Fruit fly (Drosophila melanogaster) whole organism, prepupa: ENCODE data around the gene CG14537.

Source experiments
- Blimp-1 ChIP-seq: fragments of 200-800 bp; sonication (Bioruptor generic); optimal IDR thresholded peaks from 3 replicates; lab custom pipeline; 2017; ENCODE audit warnings: missing biosample characterization, missing genetic modification characterization, mild to moderate bottlenecking, moderate library complexity, missing genetic modification reagents
- CG10631 ChIP-seq: fragments of 200-800 bp; sonication (Bioruptor generic); optimal IDR thresholded peaks from 2 replicates; lab custom pipeline; 2016; ENCODE audit warnings: missing biosample characterization, missing genetic modification characterization
- CG11294 ChIP-seq: fragments of 200-800 bp; sonication (Bioruptor generic); IDR thresholded peaks from 2 replicates; pipeline ENCODE4 v1.3.6; 2022; ENCODE audit warnings: missing biosample characterization, missing genetic modification characterization
- CG11762 ChIP-seq: fragments of 200-800 bp; sonication (Bioruptor generic); optimal IDR thresholded peaks from 3 replicates; lab custom pipeline; 2016; ENCODE audit warnings: missing biosample characterization, missing genetic modification characterization; ENCODE audit not compliant: insufficient read depth
- CG11902 ChIP-seq: fragments of 200-800 bp; sonication (Bioruptor generic); optimal IDR thresholded peaks from 3 replicates; lab custom pipeline; 2016; ENCODE audit warnings: missing biosample characterization, missing genetic modification characterization
- CG15336 ChIP-seq: fragments of 200-800 bp; sonication (Bioruptor generic); IDR thresholded peaks from 2 replicates; pipeline ENCODE4 v1.3.6; 2022; ENCODE audit warnings: missing biosample characterization, missing genetic modification characterization
- CG1621 ChIP-seq: fragments of 200-800 bp; sonication (Bioruptor generic); optimal IDR thresholded peaks from 3 replicates; lab custom pipeline; 2018; ENCODE audit warnings: missing biosample characterization, mild to moderate bottlenecking, missing genetic modification characterization
- CG16779 ChIP-seq: fragments of 200-800 bp; sonication (Bioruptor generic); optimal IDR thresholded peaks from 3 replicates; lab custom pipeline; 2017; ENCODE audit warnings: missing biosample characterization, mild to moderate bottlenecking, missing genetic modification characterization
- CG3032 ChIP-seq: fragments of 200-800 bp; optimal IDR thresholded peaks from 2 replicates; lab custom pipeline; 2019; ENCODE audit warnings: missing biosample characterization, mild to moderate bottlenecking, missing genetic modification characterization, moderate library complexity
- CG31627 ChIP-seq: fragments of 200-800 bp; sonication (Bioruptor generic); optimal IDR thresholded peaks from 3 replicates; lab custom pipeline; 2016; ENCODE audit warnings: missing biosample characterization, missing genetic modification characterization
- CG34406 ChIP-seq: fragments of 200-800 bp; sonication (Bioruptor generic); optimal IDR thresholded peaks from 3 replicates; lab custom pipeline; 2016; ENCODE audit warnings: missing biosample characterization, missing genetic modification characterization
- CG3919 ChIP-seq: fragments of 200-800 bp; sonication (Bioruptor generic); optimal IDR thresholded peaks from 3 replicates; lab custom pipeline; 2016; ENCODE audit warnings: missing biosample characterization, missing genetic modification characterization
- CG4318 ChIP-seq: fragments of 200-800 bp; sonication (Bioruptor generic); optimal IDR thresholded peaks from 3 replicates; lab custom pipeline; 2017; ENCODE audit warnings: missing biosample characterization, mild to moderate bottlenecking, missing genetic modification characterization
- CG6163 ChIP-seq: fragments of 200-800 bp; sonication (Bioruptor generic); IDR thresholded peaks from 3 replicates; pipeline ENCODE4 v1.3.6; 2022; ENCODE audit warnings: missing biosample characterization, missing genetic modification characterization
- CG6276 ChIP-seq: fragments of 200-800 bp; sonication (Bioruptor generic); optimal IDR thresholded peaks from 2 replicates; lab custom pipeline; 2017; ENCODE audit warnings: missing biosample characterization, mild to moderate bottlenecking, missing genetic modification characterization
- CG6792 ChIP-seq: fragments of 200-800 bp; sonication (Bioruptor generic); optimal IDR thresholded peaks from 3 replicates; lab custom pipeline; 2016; ENCODE audit warnings: missing biosample characterization, missing genetic modification characterization
- CG6854 ChIP-seq: fragments of 200-800 bp; sonication (Bioruptor generic); optimal IDR thresholded peaks from 2 replicates; lab custom pipeline; 2017; ENCODE audit warnings: missing biosample characterization, mild to moderate bottlenecking, missing genetic modification characterization
- CG8319 ChIP-seq: fragments of 200-800 bp; sonication (Bioruptor generic); optimal IDR thresholded peaks from 3 replicates; lab custom pipeline; 2016; ENCODE audit warnings: missing biosample characterization, missing genetic modification characterization
- CG8632 ChIP-seq: fragments of 200-800 bp; sonication (Bioruptor generic); optimal IDR thresholded peaks from 3 replicates; lab custom pipeline; 2016; ENCODE audit warnings: missing biosample characterization, missing genetic modification characterization
- CG9139 ChIP-seq: fragments of 200-800 bp; sonication (Bioruptor generic); optimal IDR thresholded peaks from 3 replicates; lab custom pipeline; 2017; ENCODE audit warnings: missing biosample characterization, mild to moderate bottlenecking, missing genetic modification characterization
- Eip75B ChIP-seq: fragments of 200-800 bp; sonication (Bioruptor generic); optimal IDR thresholded peaks from 3 replicates; lab custom pipeline; 2016; ENCODE audit warnings: missing biosample characterization, missing genetic modification characterization
- Eip78C ChIP-seq: fragments of 200-800 bp; sonication (Bioruptor generic); peaks from one replicate; lab custom pipeline; 2016; ENCODE audit warnings: missing biosample characterization, missing genetic modification characterization
- Eip93F ChIP-seq: fragments of 200-800 bp; sonication (Bioruptor generic); optimal IDR thresholded peaks from 2 replicates; lab custom pipeline; 2016; ENCODE audit warnings: missing biosample characterization, mild to moderate bottlenecking, missing genetic modification characterization
- Ets21C ChIP-seq: fragments of 200-800 bp; sonication (Bioruptor generic); optimal IDR thresholded peaks from 3 replicates; lab custom pipeline; 2016; ENCODE audit warnings: missing biosample characterization, missing genetic modification characterization
- Ets96B ChIP-seq: fragments of 200-800 bp; optimal IDR thresholded peaks from 2 replicates; lab custom pipeline; 2019; ENCODE audit warnings: missing biosample characterization, mild to moderate bottlenecking, missing genetic modification characterization, moderate library complexity
- Gug ChIP-seq: fragments of 200-800 bp; sonication (Bioruptor generic); IDR thresholded peaks from 2 replicates; pipeline ENCODE4 v1.3.6; 2022; ENCODE audit warnings: missing biosample characterization, missing genetic modification characterization
- Lpt ChIP-seq: fragments of 200-800 bp; sonication (Bioruptor generic); optimal IDR thresholded peaks from 3 replicates; lab custom pipeline; 2016; ENCODE audit warnings: missing biosample characterization, missing genetic modification characterization
- OdsH ChIP-seq: fragments of 200-800 bp; sonication (Bioruptor generic); optimal IDR thresholded peaks from 3 replicates; lab custom pipeline; 2016; ENCODE audit warnings: missing biosample characterization, missing genetic modification characterization
- Smox ChIP-seq: fragments of 200-800 bp; sonication (Bioruptor generic); optimal IDR thresholded peaks from 3 replicates; lab custom pipeline; 2016; ENCODE audit warnings: missing biosample characterization, missing genetic modification characterization
- Sox102F ChIP-seq: fragments of 200-800 bp; sonication (Bioruptor generic); optimal IDR thresholded peaks from 2 replicates; lab custom pipeline; 2016; ENCODE audit warnings: missing biosample characterization, mild to moderate bottlenecking, missing genetic modification characterization
- Sox14 ChIP-seq: fragments of 200-800 bp; sonication (Bioruptor generic); optimal IDR thresholded peaks from 3 replicates; lab custom pipeline; 2016; ENCODE audit warnings: missing biosample characterization, missing genetic modification characterization
- achi ChIP-seq: fragments of 200-800 bp; sonication (Bioruptor generic); optimal IDR thresholded peaks from 3 replicates; lab custom pipeline; 2016; ENCODE audit warnings: missing biosample characterization, missing genetic modification characterization
- acj6 ChIP-seq: fragments of 200-800 bp; sonication (Bioruptor generic); optimal IDR thresholded peaks from 3 replicates; lab custom pipeline; 2016; ENCODE audit warnings: missing biosample characterization, missing genetic modification characterization
- cyc ChIP-seq: fragments of 200-800 bp; sonication (Bioruptor generic); optimal IDR thresholded peaks from 3 replicates; lab custom pipeline; 2016; ENCODE audit warnings: missing biosample characterization, missing genetic modification characterization
- dac ChIP-seq: fragments of 200-800 bp; sonication (Bioruptor generic); optimal IDR thresholded peaks from 2 replicates; lab custom pipeline; 2017; ENCODE audit warnings: missing biosample characterization, mild to moderate bottlenecking, missing genetic modification characterization
- dsx ChIP-seq: fragments of 200-800 bp; optimal IDR thresholded peaks from 3 replicates; lab custom pipeline; 2019; ENCODE audit warnings: missing biosample characterization, mild to moderate bottlenecking, missing genetic modification characterization, moderate library complexity; ENCODE audit not compliant: poor library complexity, severe bottlenecking
- eg ChIP-seq: fragments of 200-800 bp; sonication (Bioruptor generic); IDR thresholded peaks from 3 replicates; pipeline ENCODE4 v1.3.6; 2022; ENCODE audit warnings: missing biosample characterization, missing genetic modification characterization
- esn ChIP-seq: fragments of 200-800 bp; sonication (Bioruptor generic); optimal IDR thresholded peaks from 2 replicates; lab custom pipeline; 2016; ENCODE audit warnings: missing biosample characterization, mild to moderate bottlenecking, missing genetic modification characterization, moderate library complexity
- fd59A ChIP-seq: fragments of 200-800 bp; sonication (Bioruptor generic); optimal IDR thresholded peaks from 2 replicates; lab custom pipeline; 2017; ENCODE audit warnings: missing biosample characterization, mild to moderate bottlenecking, missing genetic modification characterization, missing genetic modification reagents
- fkh ChIP-seq: fragments of 200-800 bp; sonication (Bioruptor generic); optimal IDR thresholded peaks from 3 replicates; lab custom pipeline; 2017; ENCODE audit warnings: missing biosample characterization, mild to moderate bottlenecking, missing genetic modification characterization, moderate library complexity
- lz ChIP-seq: fragments of 200-800 bp; sonication (Bioruptor generic); optimal IDR thresholded peaks from 3 replicates; lab custom pipeline; 2016; ENCODE audit warnings: missing biosample characterization, missing genetic modification characterization
- net ChIP-seq: fragments of 200-800 bp; sonication (Bioruptor generic); optimal IDR thresholded peaks from 3 replicates; lab custom pipeline; 2016; ENCODE audit warnings: missing biosample characterization, missing genetic modification characterization
- pdm3 ChIP-seq: fragments of 200-800 bp; sonication (Bioruptor generic); optimal IDR thresholded peaks from 3 replicates; lab custom pipeline; 2016; ENCODE audit warnings: missing biosample characterization, missing genetic modification characterization
- salr ChIP-seq, 2 experiments: fragments of 200-800 bp; sonication (Bioruptor generic); optimal IDR thresholded peaks; 3 replicates each; lab custom pipeline; 2016 to 2018; ENCODE audit warnings: missing biosample characterization in 2 of 2, missing genetic modification characterization in 2 of 2, mild to moderate bottlenecking in 1 of 2
- ss ChIP-seq, 2 experiments: fragments of 200-800 bp; sonication (Bioruptor generic); optimal IDR thresholded peaks; 2 replicates in 1 of 2; 3 replicates in 1 of 2; lab custom pipeline; 2017 to 2018; ENCODE audit warnings: mild to moderate bottlenecking in 2 of 2, missing biosample characterization in 2 of 2, missing genetic modification characterization in 2 of 2, moderate library complexity in 1 of 2
- svp ChIP-seq: fragments of 200-800 bp; sonication (Bioruptor generic); peaks from one replicate; lab custom pipeline; 2016; ENCODE audit warnings: missing biosample characterization, missing genetic modification characterization
- topi ChIP-seq: fragments of 200-800 bp; sonication (Bioruptor generic); optimal IDR thresholded peaks from 3 replicates; lab custom pipeline; 2016; ENCODE audit warnings: missing biosample characterization, missing genetic modification characterization

CG14537 gene

DNA sequence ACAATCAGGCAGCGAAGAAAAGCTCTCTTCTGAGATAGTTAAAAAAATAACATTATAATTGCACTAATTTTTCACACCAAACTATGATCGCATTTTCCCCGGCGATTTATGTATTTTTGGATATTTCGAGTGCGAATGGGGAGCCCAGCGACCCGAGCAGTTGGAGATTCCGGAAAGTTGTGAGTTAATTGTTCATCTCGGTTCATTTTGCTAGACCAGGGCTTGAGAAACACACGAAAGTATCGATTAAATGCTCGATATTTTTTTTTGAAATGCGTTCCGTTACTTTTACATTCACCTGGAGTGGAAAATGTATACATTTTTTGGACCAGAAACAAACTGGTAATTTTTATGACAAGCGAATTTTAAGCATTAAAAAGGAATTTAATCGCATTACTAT lies 29.7 kb upstream of the CG14537 start, which contains the start of gene Cdc14:
Gene Cdc14, minus strand, starts transcription at position 185 of the 400 bp plus-strand sequence.
- TF ChIP-seq dac (GFP tag; lab: Kevin White, UChicago): no peak
- no peak for TF ChIP-seq CG16779 (tag; lab: Kevin White, UChicago)
- TF ChIP-seq Sox14 (GFP tag; lab: Kevin White, UChicago): no peak
- no peak for TF ChIP-seq eg (GFP tag; lab: Robert Waterston, UW)
- TF ChIP-seq salr (GFP tag; optimal IDR thresholded peaks at IDR 0.05; lab: Kevin White, UChicago): no peak
- TF ChIP-seq CG10631 (GFP tag; lab: Kevin White, UChicago): no peak
- TF ChIP-seq Smox (GFP tag; lab: Kevin White, UChicago): no peak
- TF ChIP-seq CG31627 (GFP tag; lab: Kevin White, UChicago): no peak
- peak; percentile 29 for TF ChIP-seq CG3919 (GFP tag; lab: Kevin White, UChicago)
- peak; percentile 95 for TF ChIP-seq CG1621
- TF ChIP-seq Eip78C (GFP tag; lab: Kevin White, UChicago): no peak
- no peak for TF ChIP-seq Ets21C (GFP tag; lab: Kevin White, UChicago)
- no peak for TF ChIP-seq Blimp-1 (GFP tag; lab: Kevin White, UChicago)
- peak; percentile 1 for TF ChIP-seq dsx (GFP tag; lab: Kevin White, UChicago)
- no peak for TF ChIP-seq CG6792 (GFP tag; lab: Kevin White, UChicago)
- peak; percentile 9 for TF ChIP-seq CG6854 (GFP tag; lab: Kevin White, UChicago)
- TF ChIP-seq CG9139 (GFP tag; lab: Kevin White, UChicago): peak; percentile 10
- TF ChIP-seq Eip93F (GFP tag; lab: Kevin White, UChicago): no peak
- no peak for TF ChIP-seq cyc
- TF ChIP-seq net (GFP tag; lab: Kevin White, UChicago): no peak
- no peak for TF ChIP-seq Ets96B (tag; lab: Kevin White, UChicago)
- TF ChIP-seq topi (GFP tag; lab: Kevin White, UChicago): no peak
- TF ChIP-seq Eip75B (GFP tag; lab: Kevin White, UChicago): no peak
- no peak for TF ChIP-seq CG15336 (GFP tag; lab: Robert Waterston, UW)
- TF ChIP-seq CG3032: no peak
- no peak for TF ChIP-seq fkh (GFP tag; lab: Kevin White, UChicago)
- no peak for TF ChIP-seq OdsH
- no peak for TF ChIP-seq CG11294 (GFP tag; lab: Robert Waterston, UW)
- TF ChIP-seq CG11902 (GFP tag; lab: Kevin White, UChicago): no peak
- TF ChIP-seq lz (GFP tag; lab: Kevin White, UChicago): no peak
- TF ChIP-seq pdm3 (GFP tag; lab: Kevin White, UChicago): no peak
- peak; percentile 43; the same call in 2 of the 3 replicates for TF ChIP-seq CG6163
- no peak for TF ChIP-seq acj6 (GFP tag; lab: Kevin White, UChicago)
- TF ChIP-seq svp (GFP tag; lab: Kevin White, UChicago): no peak
- TF ChIP-seq Lpt (GFP tag; lab: Kevin White, UChicago): no peak
- TF ChIP-seq Sox102F (GFP tag; lab: Kevin White, UChicago): peak; percentile 51

- 0 out of 3 replicates have a peak, but pooled peaks have one; percentile 40 for TF ChIP-seq eg (GFP tag; lab: Robert Waterston, UW)
- TF ChIP-seq esn: no peak
- TF ChIP-seq ss (GFP tag; optimal IDR thresholded peaks at IDR 0.05; lab: Kevin White, UChicago): peak; percentile 21 to 51
- no peak for TF ChIP-seq achi (GFP tag; lab: Kevin White, UChicago)
- no peak for TF ChIP-seq svp (GFP tag; lab: Kevin White, UChicago)
- no peak for TF ChIP-seq CG3032
- TF ChIP-seq Eip93F (GFP tag; lab: Kevin White, UChicago): no peak
- TF ChIP-seq fd59A (GFP tag; lab: Kevin White, UChicago): no peak
- TF ChIP-seq lz (GFP tag; lab: Kevin White, UChicago): no peak
- no peak for TF ChIP-seq CG4318 (GFP tag; lab: Kevin White, UChicago)
- TF ChIP-seq pdm3 (GFP tag; lab: Kevin White, UChicago): no peak
- peak; percentile 64; the same call in 2 of the 3 replicates for TF ChIP-seq CG6163
- peak; percentile 44 for TF ChIP-seq Lpt (GFP tag; lab: Kevin White, UChicago)
- no peak for TF ChIP-seq CG9139 (GFP tag; lab: Kevin White, UChicago)
- no peak for TF ChIP-seq Blimp-1 (GFP tag; lab: Kevin White, UChicago)
- TF ChIP-seq CG6792 (GFP tag; lab: Kevin White, UChicago): no peak
- TF ChIP-seq CG34406 (GFP tag; lab: Kevin White, UChicago): no peak
- TF ChIP-seq CG6276 (GFP tag; lab: Kevin White, UChicago): peak; percentile 43
- no peak for TF ChIP-seq Eip75B (GFP tag; lab: Kevin White, UChicago)
- no peak for TF ChIP-seq Gug (GFP tag; lab: Robert Waterston, UW)
- no peak for TF ChIP-seq dsx (GFP tag; lab: Kevin White, UChicago)
- no peak for TF ChIP-seq CG1621
- no peak for TF ChIP-seq Ets96B (tag; lab: Kevin White, UChicago)
- no peak for TF ChIP-seq CG11902 (GFP tag; lab: Kevin White, UChicago)
- TF ChIP-seq CG8632 (GFP tag; lab: Kevin White, UChicago): no peak
- TF ChIP-seq CG8319 (GFP tag; lab: Kevin White, UChicago): no peak
- no peak for TF ChIP-seq CG11762
Measured at dm6 chr2L:7811249-7812002, 28.8 kb upstream of the CG14537 start, which contains the start of gene LanB1. TSS of gene LanB1 (plus strand) at chr2L:7811438.
